Fruit fly (Drosophila melanogaster): ENCODE results near the gene CG33509.

Gene CG33509

DNA sequence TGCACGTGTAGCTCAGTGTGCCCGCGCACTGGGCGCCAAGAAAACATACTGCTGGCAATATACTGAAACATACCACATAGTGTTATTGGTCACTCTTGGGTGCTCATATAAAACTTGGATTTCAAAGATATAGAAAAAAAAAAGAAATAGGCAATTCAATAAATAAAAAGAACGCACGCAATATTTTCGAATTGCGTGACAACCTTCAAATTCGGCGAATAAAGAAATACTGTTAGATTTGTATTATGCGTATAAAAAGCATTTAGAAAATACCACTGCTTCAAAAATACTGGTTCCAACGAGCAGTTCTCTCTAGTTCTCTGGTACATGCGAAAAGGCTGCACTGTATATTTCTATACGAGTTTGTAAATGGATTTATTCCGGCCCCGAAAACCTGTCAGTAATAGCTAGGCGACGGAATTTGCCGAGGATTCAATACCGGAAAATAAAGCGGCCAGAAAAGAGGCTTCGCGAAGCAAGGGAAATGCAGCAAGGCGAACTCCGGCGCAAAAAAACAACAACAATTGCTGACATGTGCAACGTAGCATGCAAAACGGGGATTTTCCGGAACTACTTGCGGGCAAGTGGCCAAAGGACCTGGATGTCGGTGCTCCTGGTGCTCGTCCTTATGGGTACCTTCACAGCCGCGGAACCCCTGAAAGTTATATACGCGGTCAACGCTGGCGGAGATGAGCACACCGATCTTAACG lies 16.2 kb upstream of the CG33509 start, which contains the start of gene CG9257 (continued):
- TF ChIP-seq CG2875 (GFP tag; optimal IDR thresholded peaks at IDR 0.05) (no peak), bbx (GFP tag; IDR thresholded peaks at IDR 0.05; ENCODE audit: partially characterized antibody) (no peak), lbe (GFP tag; optimal IDR thresholded peaks at IDR 0.05) (no peak), Awh (GFP tag; IDR thresholded peaks at IDR 0.05) (no peak), sens-2 (GFP tag; IDR thresholded peaks at IDR 0.05) (no peak), MESR4 (GFP tag; optimal IDR thresholded peaks at IDR 0.05) (no peak), CG12744 (GFP tag; optimal IDR thresholded peaks at IDR 0.05) (no peak), emc (GFP tag; optimal IDR thresholded peaks at IDR 0.05) (no peak), cg (GFP tag; optimal IDR thresholded peaks at IDR 0.05) (no peak), CG12071 (GFP tag; optimal IDR thresholded peaks at IDR 0.05) (no peak), CG12769 (tag; optimal IDR thresholded peaks at IDR 0.05) (no peak), CG32767 (GFP tag; IDR thresholded peaks at IDR 0.05) (no peak), dimm (GFP tag; IDR thresholded peaks at IDR 0.05) (no peak), CG15514 (GFP tag; optimal IDR thresholded peaks at IDR 0.05) (peak; percentile 99), unc-4 (GFP tag; IDR thresholded peaks at IDR 0.05; ENCODE audit: partially characterized antibody) (0 out of 2 replicates have a peak, but pooled peaks have one; percentile 19), D19A (tag; optimal IDR thresholded peaks at IDR 0.05) (no peak), bcd (GFP tag; optimal IDR thresholded peaks at IDR 0.05) (no peak), CG6272 (GFP tag; IDR thresholded peaks at IDR 0.05) (0 out of 2 replicates have a peak, but pooled peaks have one; percentile 5), Hr51 (GFP tag; optimal IDR thresholded peaks at IDR 0.05) (no peak), p53 (GFP tag; optimal IDR thresholded peaks at IDR 0.05) (no peak), zf30C (GFP tag; optimal IDR thresholded peaks at IDR 0.05) (no peak), CG11504 (tag; optimal IDR thresholded peaks at IDR 0.05) (no peak), HLH4C (GFP tag; IDR thresholded peaks at IDR 0.05; ENCODE audit: partially characterized antibody) (no peak), tx (GFP tag; optimal IDR thresholded peaks at IDR 0.05) (no peak), trh (GFP tag; optimal IDR thresholded peaks at IDR 0.05) (no peak), CG30403 (GFP tag; optimal IDR thresholded peaks at IDR 0.05) (peak; percentile 6), esg (GFP tag; conservative IDR thresholded peaks at IDR 0.05) (no peak), CG12219 (GFP tag; optimal IDR thresholded peaks at IDR 0.05) (no peak), nmo (GFP tag; optimal IDR thresholded peaks at IDR 0.05) (peak; percentile 45), Bdp1 (GFP tag; optimal IDR thresholded peaks at IDR 0.05) (no peak), yki (optimal IDR thresholded peaks at IDR 0.05) (no peak), ash1 (GFP tag; optimal IDR thresholded peaks at IDR 0.05) (no peak), Rfx (GFP tag; IDR thresholded peaks at IDR 0.05) (0 out of 2 replicates have a peak, but pooled peaks have one; percentile 9), Blimp-1 (GFP tag; optimal IDR thresholded peaks at IDR 0.05) (no peak), kni (GFP tag; optimal IDR thresholded peaks at IDR 0.05) (no peak), sob (GFP tag; IDR thresholded peaks at IDR 0.05) (no peak), Aef1 (GFP tag; IDR thresholded peaks at IDR 0.05) (no peak), sima (GFP tag; optimal IDR thresholded peaks at IDR 0.05) (no peak), CG4617 (GFP tag; optimal IDR thresholded peaks at IDR 0.05; ENCODE audit: borderline replicate concordance) (peak; percentile 48), CG10209 (GFP tag; optimal IDR thresholded peaks at IDR 0.05) (no peak), CG9932 (GFP tag; IDR thresholded peaks at IDR 0.05) (0 out of 2 replicates have a peak, but pooled peaks have one; percentile 38), gem (tag; optimal IDR thresholded peaks at IDR 0.05) (no peak), CG6854 (GFP tag; optimal IDR thresholded peaks at IDR 0.05) (no peak), D (optimal IDR thresholded peaks at IDR 0.05) (no peak), D (GFP tag; optimal IDR thresholded peaks at IDR 0.05) (no peak), insv (GFP tag; optimal IDR thresholded peaks at IDR 0.05) (no peak), Dref (GFP tag; IDR thresholded peaks at IDR 0.05) (no peak), usp (GFP tag; optimal IDR thresholded peaks at IDR 0.05) (no peak), CG4360 (GFP tag; IDR thresholded peaks at IDR 0.05) (peak; percentile 75), abd-A (tag; optimal IDR thresholded peaks at IDR 0.05) (no peak)
